Worm (Caenorhabditis elegans) whole organism, L1 larva: Measurements from ENCODE around the gene nhr-12.

Experiments
- F16B12.6 ChIP-seq: fragments of 150-350 bp; optimal IDR thresholded peaks from 2 replicates; lab custom pipeline; 2014; ENCODE audit warnings: missing biosample characterization, missing genetic modification characterization
- ceh-82 ChIP-seq, 3 experiments: fragments of 150-350 bp in 1 of 3; sonication (generic microtip) in 2 of 3; optimal IDR thresholded peaks; 2 replicates each; lab custom pipeline; 2014 to 2017; ENCODE audit warnings: missing biosample characterization in 3 of 3, missing genetic modification characterization in 3 of 3
- ces-1 ChIP-seq: fragments of 150-350 bp; optimal IDR thresholded peaks from 2 replicates; lab custom pipeline; 2014; ENCODE audit warnings: missing biosample characterization, missing genetic modification reagents, missing genetic modification characterization
- efl-3 ChIP-seq: fragments of 200-800 bp; sonication (Bioruptor generic); optimal IDR thresholded peaks from 2 replicates; lab custom pipeline; 2018; ENCODE audit warnings: mild to moderate bottlenecking, missing genetic modification characterization, missing compliant biosample characterization
- ets-5 ChIP-seq: fragments of 200-800 bp; sonication (Bioruptor generic); IDR thresholded peaks from 2 replicates; pipeline ENCODE4 v1.3.6; 2022; ENCODE audit warnings: missing genetic modification characterization, missing compliant biosample characterization
- fkh-8 ChIP-seq: sonication (generic microtip); optimal IDR thresholded peaks from 2 replicates; lab custom pipeline; 2016; ENCODE audit warnings: mild to moderate bottlenecking, missing genetic modification characterization, missing compliant biosample characterization
- grh-1 ChIP-seq: fragments of 200-800 bp; sonication (Bioruptor generic); IDR thresholded peaks from 2 replicates; pipeline ENCODE4 v1.3.6; 2022; ENCODE audit warnings: missing genetic modification reagents, missing genetic modification characterization, missing compliant biosample characterization
- irx-1 ChIP-seq: sonication (generic microtip); optimal IDR thresholded peaks from 2 replicates; lab custom pipeline; 2016; ENCODE audit warnings: missing genetic modification characterization, missing compliant biosample characterization
- isw-1 ChIP-seq: fragments of 200-800 bp; sonication (Bioruptor generic); IDR thresholded peaks from 2 replicates; pipeline ENCODE4 v1.3.6; 2022; ENCODE audit warnings: missing genetic modification characterization, missing compliant biosample characterization
- lsy-2 ChIP-seq, 2 experiments: fragments of 150-350 bp; optimal IDR thresholded peaks; 2 replicates each; lab custom pipeline; 2014; ENCODE audit warnings: missing biosample characterization in 2 of 2, missing genetic modification characterization in 2 of 2
- sptf-1 ChIP-seq: fragments of 150-350 bp; optimal IDR thresholded peaks from 2 replicates; lab custom pipeline; 2014; ENCODE audit warnings: missing biosample characterization, missing genetic modification characterization
- unc-62 ChIP-seq: fragments of 150-350 bp; optimal IDR thresholded peaks from 2 replicates; lab custom pipeline; 2014; ENCODE audit warnings: missing biosample characterization, missing genetic modification reagents, missing genetic modification characterization
- ztf-11 ChIP-seq, 2 experiments: sonication (generic microtip); optimal IDR thresholded peaks; 2 replicates each; lab custom pipeline; 2016 to 2017; ENCODE audit warnings: missing genetic modification characterization in 2 of 2, missing biosample characterization in 1 of 2, missing compliant biosample characterization in 1 of 2
- ztf-4 ChIP-seq: fragments of 150-350 bp; optimal IDR thresholded peaks from 2 replicates; lab custom pipeline; 2014; ENCODE audit warnings: missing biosample characterization, missing genetic modification characterization

- TF ChIP-seq efl-3 (GFP tag; lab: Kevin White, UChicago) (no peak), ceh-82 (tag; optimal IDR thresholded peaks at IDR 0.05; lab: Kevin White, UChicago) (no peak), irx-1 (tag; lab: Kevin White, UChicago) (no peak), ets-5 (no peak), isw-1 (no peak), lsy-2 (tag; optimal IDR thresholded peaks at IDR 0.05; lab: Kevin White, UChicago) (no peak), ztf-11 (tag; optimal IDR thresholded peaks at IDR 0.05; lab: Kevin White, UChicago) (no peak), ztf-4 (tag; lab: Kevin White, UChicago) (no peak), F16B12.6 (tag; lab: Kevin White, UChicago) (no peak), ces-1 (GFP tag; lab: Kevin White, UChicago) (no peak), sptf-1 (tag; lab: Kevin White, UChicago) (no peak), grh-1 (no peak), unc-62 (GFP tag; lab: Kevin White, UChicago) (no peak), fkh-8 (no peak)
Measured at ce11 chrV:10081636-10082035, 2.2 kb downstream of the nhr-12 start, which contains the start of gene nhr-205.
